Worm (Caenorhabditis elegans): ENCODE data around the gene R11.3.

ce11 chrX:16157499-16157898 is 41.6 kb downstream of the R11.3 start:
- TF ChIP-seq pqm-1 (tag; optimal IDR thresholded peaks at IDR 0.05): no peak
- no peak for TF ChIP-seq ceh-48 (tag; optimal IDR thresholded peaks at IDR 0.05)
- no peak for TF ChIP-seq gmeb-2 (tag; optimal IDR thresholded peaks at IDR 0.05)
- TF ChIP-seq ets-4 (tag; optimal IDR thresholded peaks at IDR 0.05): no peak
- TF ChIP-seq fkh-6 (tag; optimal IDR thresholded peaks at IDR 0.05): no peak
- TF ChIP-seq lim-6 (tag; optimal IDR thresholded peaks at IDR 0.05): no peak
- no peak for TF ChIP-seq dve-1 (tag; optimal IDR thresholded peaks at IDR 0.05)
- TF ChIP-seq mec-3 (tag; optimal IDR thresholded peaks at IDR 0.05; ENCODE audit: borderline replicate concordance): no peak
- no peak for TF ChIP-seq hlh-30 (tag; optimal IDR thresholded peaks at IDR 0.05; ENCODE audit: insufficient read depth)
- no peak for TF ChIP-seq ttx-3 (tag; optimal IDR thresholded peaks at IDR 0.05)
- no peak for TF ChIP-seq pat-9 (tag; optimal IDR thresholded peaks at IDR 0.05)
